Worm (Caenorhabditis elegans) whole organism, L4 larva: ENCODE results near the gene T26C11.8.

Source experiments
- F10B5.3 ChIP-seq: sonication (generic microtip); optimal IDR thresholded peaks from 2 replicates; lab custom pipeline; 2016; ENCODE audit warnings: mild to moderate bottlenecking, missing genetic modification characterization, missing compliant biosample characterization
- F26F4.8 ChIP-seq: fragments of 200-800 bp; sonication (Bioruptor generic); conservative IDR thresholded peaks from 2 replicates; pipeline ENCODE4 v1.3.6; 2022; ENCODE audit warnings: missing genetic modification characterization, missing compliant biosample characterization
- R02D3.7 ChIP-seq: fragments of 150-350 bp; sonication (generic microtip); optimal IDR thresholded peaks from 3 replicates; lab custom pipeline; 2014; ENCODE audit warnings: missing biosample characterization, missing genetic modification characterization
- T20F7.1 ChIP-seq: fragments of 200-800 bp; sonication (Bioruptor generic); optimal IDR thresholded peaks from 2 replicates; lab custom pipeline; 2018; ENCODE audit warnings: mild to moderate bottlenecking, missing genetic modification characterization, missing compliant biosample characterization
- ZK337.2 ChIP-seq: fragments of 200-800 bp; sonication (Bioruptor generic); IDR thresholded peaks from 2 replicates; pipeline ENCODE4 v1.3.6; 2022; ENCODE audit warnings: missing genetic modification reagents, missing genetic modification characterization, missing compliant biosample characterization
- ZK546.5 ChIP-seq, 2 experiments: sonication (generic microtip); optimal IDR thresholded peaks; 2 replicates each; lab custom pipeline; 2017; ENCODE audit warnings: missing biosample characterization in 2 of 2, missing genetic modification characterization in 2 of 2
- aly-2 ChIP-seq: sonication (generic microtip); optimal IDR thresholded peaks from 2 replicates; lab custom pipeline; 2018; ENCODE audit warnings: missing biosample characterization, missing genetic modification characterization
- arid-1 ChIP-seq: fragments of 200-800 bp; sonication (Bioruptor generic); conservative IDR thresholded peaks from 2 replicates; pipeline ENCODE4 v1.3.6; 2022; ENCODE audit warnings: missing genetic modification reagents, missing genetic modification characterization, missing compliant biosample characterization
- attf-4 ChIP-seq: sonication (generic microtip); optimal IDR thresholded peaks from 3 replicates; lab custom pipeline; 2017; ENCODE audit warnings: missing biosample characterization, missing genetic modification characterization
- ceh-28 ChIP-seq: fragments of 150-350 bp; optimal IDR thresholded peaks from 2 replicates; lab custom pipeline; 2014; ENCODE audit warnings: missing biosample characterization, missing genetic modification reagents, missing genetic modification characterization
- ceh-44 ChIP-seq: fragments of 200-800 bp; sonication (Bioruptor generic); IDR thresholded peaks from 2 replicates; pipeline ENCODE4 v1.3.6; 2022; ENCODE audit warnings: missing genetic modification reagents, missing genetic modification characterization, missing compliant biosample characterization
- ctbp-1 ChIP-seq: fragments of 200-800 bp; sonication (Bioruptor generic); IDR thresholded peaks from 2 replicates; pipeline ENCODE4 v1.3.6; 2022; ENCODE audit warnings: missing genetic modification reagents, missing genetic modification characterization, missing compliant biosample characterization
- daf-19 ChIP-seq: fragments of 200-800 bp; sonication (Bioruptor generic); conservative IDR thresholded peaks from 2 replicates; pipeline ENCODE4 v1.3.6; 2022; ENCODE audit warnings: missing genetic modification characterization, missing compliant biosample characterization
- dmd-6 ChIP-seq: fragments of 200-800 bp; sonication (Bioruptor generic); IDR thresholded peaks from 2 replicates; pipeline ENCODE4 v1.3.6; 2022; ENCODE audit warnings: missing genetic modification reagents, missing genetic modification characterization, missing compliant biosample characterization
- dmd-8 ChIP-seq: fragments of 200-800 bp; sonication (Bioruptor generic); IDR thresholded peaks from 2 replicates; pipeline ENCODE4 v1.3.6; 2022; ENCODE audit warnings: missing genetic modification characterization, missing compliant biosample characterization
- dpl-1 ChIP-seq: fragments of 150-350 bp; optimal IDR thresholded peaks from 2 replicates; lab custom pipeline; 2014; ENCODE audit warnings: missing biosample characterization, missing genetic modification reagents, missing genetic modification characterization
- duxl-1 ChIP-seq: sonication (generic microtip); optimal IDR thresholded peaks from 2 replicates; lab custom pipeline; 2016; ENCODE audit warnings: mild to moderate bottlenecking, missing genetic modification characterization, moderate library complexity, missing compliant biosample characterization; ENCODE audit not compliant: poor library complexity
- hmg-1.1 ChIP-seq: fragments of 200-800 bp; sonication (Bioruptor generic); IDR thresholded peaks from 2 replicates; pipeline ENCODE4 v1.3.6; 2022; ENCODE audit warnings: missing genetic modification reagents, missing genetic modification characterization, missing compliant biosample characterization
- jun-1 ChIP-seq: fragments of 150-350 bp; optimal IDR thresholded peaks from 2 replicates; lab custom pipeline; 2014; ENCODE audit warnings: missing biosample characterization, missing genetic modification reagents, missing genetic modification characterization
- lsy-2 ChIP-seq, 2 experiments: fragments of 150-350 bp in 1 of 2; sonication (generic microtip) in 1 of 2; optimal IDR thresholded peaks; 2 replicates each; lab custom pipeline; 2014 to 2017; ENCODE audit warnings: missing biosample characterization in 2 of 2, missing genetic modification characterization in 2 of 2
- madf-9 ChIP-seq: fragments of 200-800 bp; sonication (Bioruptor generic); conservative IDR thresholded peaks from 2 replicates; pipeline ENCODE4 v1.3.6; 2022; ENCODE audit warnings: missing genetic modification reagents, missing genetic modification characterization, missing compliant biosample characterization
- nhr-42 ChIP-seq: fragments of 200-800 bp; sonication (Bioruptor generic); IDR thresholded peaks from 2 replicates; pipeline ENCODE4 v1.3.6; 2022; ENCODE audit warnings: missing genetic modification characterization, missing compliant biosample characterization
- nhr-6 ChIP-seq: fragments of 150-350 bp; optimal IDR thresholded peaks from 2 replicates; lab custom pipeline; 2014; ENCODE audit warnings: missing biosample characterization, missing genetic modification characterization
- nhr-76 ChIP-seq: fragments of 150-350 bp; optimal IDR thresholded peaks from 2 replicates; lab custom pipeline; 2014; ENCODE audit warnings: missing biosample characterization, missing genetic modification characterization
- nhr-77 ChIP-seq: fragments of 150-350 bp; optimal IDR thresholded peaks from 2 replicates; lab custom pipeline; 2014; ENCODE audit warnings: missing biosample characterization, missing genetic modification characterization
- php-3 ChIP-seq: fragments of 200-800 bp; sonication (Bioruptor generic); IDR thresholded peaks from 2 replicates; pipeline ENCODE4 v1.3.6; 2022; ENCODE audit warnings: missing genetic modification reagents, missing genetic modification characterization, missing compliant biosample characterization
- pqm-1 ChIP-seq: sonication (generic microtip); optimal IDR thresholded peaks from 2 replicates; lab custom pipeline; 2017; ENCODE audit warnings: missing biosample characterization, missing genetic modification characterization
- saeg-2 ChIP-seq: fragments of 200-800 bp; sonication (Bioruptor generic); IDR thresholded peaks from 2 replicates; pipeline ENCODE4 v1.3.6; 2022; ENCODE audit warnings: missing genetic modification reagents, missing genetic modification characterization, missing compliant biosample characterization
- set-16 ChIP-seq: fragments of 200-800 bp; sonication (Bioruptor generic); IDR thresholded peaks from 2 replicates; pipeline ENCODE4 v1.3.6; 2022; ENCODE audit warnings: missing genetic modification reagents, missing genetic modification characterization, missing compliant biosample characterization
- snpc-1.2 ChIP-seq: fragments of 200-800 bp; sonication (Bioruptor generic); IDR thresholded peaks from 2 replicates; pipeline ENCODE4 v1.3.6; 2022; ENCODE audit warnings: missing genetic modification reagents, missing genetic modification characterization, missing compliant biosample characterization
- tag-97 ChIP-seq: fragments of 200-800 bp; sonication (Bioruptor generic); IDR thresholded peaks from 2 replicates; pipeline ENCODE4 v1.3.6; 2022; ENCODE audit warnings: missing genetic modification characterization, missing compliant biosample characterization
- tra-1 ChIP-seq: fragments of 200-800 bp; sonication (Bioruptor generic); IDR thresholded peaks from 2 replicates; pipeline ENCODE4 v1.3.6; 2022; ENCODE audit warnings: missing genetic modification reagents, missing genetic modification characterization, missing compliant biosample characterization
- unc-130 ChIP-seq: sonication (generic microtip); optimal IDR thresholded peaks from 2 replicates; lab custom pipeline; 2016; ENCODE audit warnings: missing genetic modification reagents, missing genetic modification characterization, missing compliant biosample characterization
- zip-11 ChIP-seq: fragments of 200-800 bp; sonication (Bioruptor generic); IDR thresholded peaks from 2 replicates; pipeline ENCODE4 v1.3.6; 2022; ENCODE audit warnings: missing genetic modification characterization, missing compliant biosample characterization
- ztf-7 ChIP-seq: fragments of 150-350 bp; optimal IDR thresholded peaks from 2 replicates; lab custom pipeline; 2014; ENCODE audit warnings: missing biosample characterization, missing genetic modification characterization

T26C11.8 gene

ce11 chrX:1826166-1826565 is 34.4 kb upstream of the T26C11.8 start, which contains the start of gene C14E2.1:
C14E2.1 (plus strand) TSS chrX:1826466.
- TF ChIP-seq dmd-8 (GFP tag; lab: Robert Waterston, UW) (no peak), T20F7.1 (no peak), saeg-2 (GFP tag; lab: Robert Waterston, UW) (no peak), lsy-2 (tag; optimal IDR thresholded peaks at IDR 0.05; lab: Kevin White, UChicago) (no peak), F26F4.8 (GFP tag; lab: Robert Waterston, UW) (no peak), madf-9 (GFP tag; lab: Robert Waterston, UW) (no peak), dpl-1 (GFP tag; lab: Kevin White, UChicago) (no peak), attf-4 (tag; lab: Kevin White, UChicago) (no peak), unc-130 (GFP tag; lab: Kevin White, UChicago) (no peak), tra-1 (GFP tag; lab: Robert Waterston, UW) (no peak), ztf-7 (tag; lab: Kevin White, UChicago) (no peak), ctbp-1 (no peak), php-3 (no peak), nhr-6 (tag; lab: Kevin White, UChicago) (no peak)

- TF ChIP-seq aly-2: no peak
- TF ChIP-seq nhr-77 (tag; lab: Kevin White, UChicago): no peak
- no peak for TF ChIP-seq dpl-1 (GFP tag; lab: Kevin White, UChicago)
- TF ChIP-seq jun-1 (tag; lab: Kevin White, UChicago): no peak
- no peak for TF ChIP-seq ZK546.5 (tag; optimal IDR thresholded peaks at IDR 0.05; lab: Kevin White, UChicago)
These were observed 30.6 kb upstream of the T26C11.8 start, which contains the start of gene C14E2.6 for ce11 chrX:1829937-1830336. C14E2.6 (minus strand) TSS chrX:1830037.

ce11 chrX:1830475-1830874 is 30.0 kb upstream of the T26C11.8 start:
- TF ChIP-seq ZK337.2 (GFP tag; lab: Robert Waterston, UW): no peak
- TF ChIP-seq pqm-1: no peak
- TF ChIP-seq F26F4.8 (GFP tag; lab: Robert Waterston, UW): no peak
- TF ChIP-seq nhr-6 (tag; lab: Kevin White, UChicago): no peak
- TF ChIP-seq T20F7.1: no peak
- no peak for TF ChIP-seq ceh-28 (tag; lab: Kevin White, UChicago)
- TF ChIP-seq ceh-44 (GFP tag; lab: Robert Waterston, UW): no peak
- no peak for TF ChIP-seq dmd-6 (GFP tag; lab: Robert Waterston, UW)
- no peak for TF ChIP-seq F10B5.3 (tag; lab: Kevin White, UChicago)
- no peak for TF ChIP-seq tag-97 (GFP tag; lab: Robert Waterston, UW)
- TF ChIP-seq set-16: no peak
- TF ChIP-seq jun-1 (tag; lab: Kevin White, UChicago): no peak
- no peak for TF ChIP-seq daf-19
- TF ChIP-seq arid-1 (GFP tag; lab: Robert Waterston, UW): no peak
- TF ChIP-seq nhr-76: no peak
- no peak for TF ChIP-seq duxl-1 (tag; lab: Kevin White, UChicago)
- TF ChIP-seq R02D3.7: no peak
- TF ChIP-seq, all 104 proteins: peak for 0

- TF ChIP-seq hmg-1.1: 0 out of 2 replicates have a peak, but pooled peaks have one; percentile 28
- TF ChIP-seq F26F4.8 (GFP tag; lab: Robert Waterston, UW): 0 out of 2 replicates have a peak, but pooled peaks have one; percentile 3
- TF ChIP-seq snpc-1.2: 0 out of 2 replicates have a peak, but pooled peaks have one; percentile 5
- TF ChIP-seq nhr-42 (GFP tag; lab: Robert Waterston, UW): 0 out of 2 replicates have a peak, but pooled peaks have one; percentile 51
- TF ChIP-seq zip-11 (GFP tag; lab: Robert Waterston, UW): 0 out of 2 replicates have a peak, but pooled peaks have one; percentile 8
These were observed 23.8 kb upstream of the T26C11.8 start for ce11 chrX:1836700-1837099.
